Fruit fly (Drosophila melanogaster): ENCODE data around the gene ETHR.
A peak's percentile ranks its signal among the peaks of the same experiment; 100 is the strongest.

ETHR gene

dm6 chr3R:21260795-21261194 is 14.0 kb downstream of the ETHR start:
- TF ChIP-seq Abd-B (GFP tag; optimal IDR thresholded peaks at IDR 0.05) (no peak), GATAd (GFP tag; optimal IDR thresholded peaks at IDR 0.05) (no peak), lola (GFP tag; optimal IDR thresholded peaks at IDR 0.05) (no peak), ey (GFP tag; optimal IDR thresholded peaks at IDR 0.05) (no peak), OdsH (GFP tag; optimal IDR thresholded peaks at IDR 0.05) (peak; percentile 50), woc (GFP tag; optimal IDR thresholded peaks at IDR 0.05) (no peak), sage (GFP tag; optimal IDR thresholded peaks at IDR 0.05) (no peak), Dfd (GFP tag; optimal IDR thresholded peaks at IDR 0.05) (no peak), tai (GFP tag; optimal IDR thresholded peaks at IDR 0.05) (no peak), h (GFP tag; optimal IDR thresholded peaks at IDR 0.05) (peak; percentile 76), Vsx2 (GFP tag; optimal IDR thresholded peaks at IDR 0.05; ENCODE audit: partially characterized antibody) (no peak), Hr78 (GFP tag; optimal IDR thresholded peaks at IDR 0.05) (no peak), CG9705 (GFP tag; optimal IDR thresholded peaks at IDR 0.05) (no peak), sv (GFP tag; optimal IDR thresholded peaks at IDR 0.05) (no peak), foxo (GFP tag; optimal IDR thresholded peaks at IDR 0.05) (no peak), Rel (GFP tag; optimal IDR thresholded peaks at IDR 0.05) (no peak), Rel (tag; optimal IDR thresholded peaks at IDR 0.05) (no peak), Mio (GFP tag; optimal IDR thresholded peaks at IDR 0.05) (no peak), brk (GFP tag; optimal IDR thresholded peaks at IDR 0.05) (peak; percentile 7), jim (GFP tag; optimal IDR thresholded peaks at IDR 0.05) (no peak), Dif (GFP tag; optimal IDR thresholded peaks at IDR 0.05; ENCODE audit: partially characterized antibody) (no peak), Sp1 (GFP tag; optimal IDR thresholded peaks at IDR 0.05) (peak; percentile 8), Myc (optimal IDR thresholded peaks at IDR 0.05) (no peak), rgr (GFP tag; optimal IDR thresholded peaks at IDR 0.05) (peak; percentile 73), usp (GFP tag; optimal IDR thresholded peaks at IDR 0.05) (no peak), fru (GFP tag; optimal IDR thresholded peaks at IDR 0.05) (no peak), pan (optimal IDR thresholded peaks at IDR 0.05) (no peak), CrebA (GFP tag; optimal IDR thresholded peaks at IDR 0.05; ENCODE audit: borderline replicate concordance) (no peak), N (GFP tag; optimal IDR thresholded peaks at IDR 0.05) (no peak), dmrt93B (GFP tag; optimal IDR thresholded peaks at IDR 0.05) (no peak), psq (GFP tag; optimal IDR thresholded peaks at IDR 0.05) (no peak), br (GFP tag; optimal IDR thresholded peaks at IDR 0.05) (no peak), dsf (GFP tag; optimal IDR thresholded peaks at IDR 0.05; ENCODE audit: borderline replicate concordance) (no peak), Hr83 (GFP tag; optimal IDR thresholded peaks at IDR 0.05; ENCODE audit: poor library complexity, severe bottlenecking) (peak; percentile 86), Jra (GFP tag; optimal IDR thresholded peaks at IDR 0.05) (no peak), Hnf4 (GFP tag; optimal IDR thresholded peaks at IDR 0.05) (no peak), dl (GFP tag; optimal IDR thresholded peaks at IDR 0.05; ENCODE audit: insufficient read depth in 1 of 2, partially characterized antibody in 2 of 2) (no peak), CG32264 (GFP tag; optimal IDR thresholded peaks at IDR 0.05) (no peak), HLH106 (tag; optimal IDR thresholded peaks at IDR 0.05) (no peak)

dm6 chr3R:21263177-21263576 is 16.4 kb downstream of the ETHR start:
- no peak for TF ChIP-seq ey (GFP tag; optimal IDR thresholded peaks at IDR 0.05)
- no peak for TF ChIP-seq foxo (GFP tag; optimal IDR thresholded peaks at IDR 0.05)
- TF ChIP-seq Dif (GFP tag; optimal IDR thresholded peaks at IDR 0.05; ENCODE audit: partially characterized antibody), result no peak
- no peak for TF ChIP-seq HLH106 (tag; optimal IDR thresholded peaks at IDR 0.05)
- no peak for TF ChIP-seq dmrt93B (GFP tag; optimal IDR thresholded peaks at IDR 0.05)
- peak; percentile 19 for TF ChIP-seq Hr83 (GFP tag; optimal IDR thresholded peaks at IDR 0.05; ENCODE audit: poor library complexity, severe bottlenecking)
- no peak for TF ChIP-seq Hr78 (GFP tag; optimal IDR thresholded peaks at IDR 0.05)
- TF ChIP-seq Jra (GFP tag; optimal IDR thresholded peaks at IDR 0.05), result no peak
- TF ChIP-seq Myc (optimal IDR thresholded peaks at IDR 0.05), result no peak
- no peak for TF ChIP-seq sv (GFP tag; optimal IDR thresholded peaks at IDR 0.05)
- TF ChIP-seq pan (optimal IDR thresholded peaks at IDR 0.05), result no peak
- no peak for TF ChIP-seq CG9705 (GFP tag; optimal IDR thresholded peaks at IDR 0.05)
- no peak for TF ChIP-seq Hnf4 (GFP tag; optimal IDR thresholded peaks at IDR 0.05)
- TF ChIP-seq rgr (GFP tag; optimal IDR thresholded peaks at IDR 0.05), result peak; percentile 25
